Fruit fly (Drosophila melanogaster) S2 (cell line): ENCODE results near the gene Vps33B.

ENCODE experiments used
- CG8478 ChIP-seq: fragments of >200 bp; optimal IDR thresholded peaks from 2 replicates; lab custom pipeline; 2018
- CTCF ChIP-seq, 2 experiments: fragments of >200 bp; optimal IDR thresholded peaks; 2 replicates each; lab custom pipeline; 2018

DNA sequence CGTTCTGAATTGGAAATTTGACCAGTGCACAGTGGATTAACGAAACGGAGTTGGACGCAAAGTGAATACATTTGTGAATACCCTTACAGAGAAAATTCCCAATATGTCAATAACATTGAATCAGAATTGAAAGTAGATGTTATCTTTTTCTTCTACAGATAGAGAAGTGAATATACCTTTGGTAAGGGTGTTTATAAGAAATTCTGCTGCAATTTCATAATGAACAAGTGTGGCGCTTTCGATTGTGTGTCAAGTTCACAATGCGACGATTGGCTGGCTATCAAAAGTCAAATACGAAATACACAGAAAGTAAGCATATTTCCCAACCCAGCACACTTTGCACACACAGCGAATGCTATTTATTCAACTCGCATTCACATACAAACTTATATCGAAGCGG is 25.0 kb upstream of the Vps33B start:
- TF ChIP-seq CG8478 (lab: Kevin White, UChicago) (no peak), CTCF (optimal IDR thresholded peaks at IDR 0.05; lab: Kevin White, UChicago) (no peak)
